Worm (Caenorhabditis elegans) whole organism, young adult: Measurements from ENCODE around the gene polk-1.

Experiments used
- C06A6.2 ChIP-seq: fragments of 200-800 bp; sonication (Bioruptor generic); conservative IDR thresholded peaks from 2 replicates; pipeline ENCODE4 v1.3.6; 2022; ENCODE audit warnings: missing genetic modification characterization, missing compliant biosample characterization
- C17E4.6 ChIP-seq: fragments of 200-800 bp; sonication (Bioruptor generic); IDR thresholded peaks from 2 replicates; pipeline ENCODE4 v1.3.6; 2022; ENCODE audit warnings: missing genetic modification reagents, missing genetic modification characterization, missing compliant biosample characterization
- F22D6.2 ChIP-seq: sonication (generic microtip); optimal IDR thresholded peaks from 2 replicates; lab custom pipeline; 2016; ENCODE audit warnings: mild to moderate bottlenecking, missing genetic modification characterization, missing compliant biosample characterization
- F23B12.7 ChIP-seq: sonication (generic microtip); optimal IDR thresholded peaks from 2 replicates; lab custom pipeline; 2017; ENCODE audit warnings: missing genetic modification characterization, mild to moderate bottlenecking, missing compliant biosample characterization, antibody characterized with exemption, moderate library complexity; ENCODE audit not compliant: insufficient read depth
- F39B2.1 ChIP-seq: fragments of 200-800 bp; sonication (Bioruptor generic); IDR thresholded peaks from 2 replicates; pipeline ENCODE4 v1.3.6; 2022; ENCODE audit warnings: missing genetic modification reagents, missing genetic modification characterization, missing compliant biosample characterization
- F49E8.2 ChIP-seq: sonication (generic microtip); optimal IDR thresholded peaks from 3 replicates; lab custom pipeline; 2017; ENCODE audit warnings: missing genetic modification characterization, mild to moderate bottlenecking, missing compliant biosample characterization, antibody characterized with exemption, moderate library complexity; ENCODE audit not compliant: insufficient read depth
- F52B5.7 ChIP-seq: sonication (generic microtip); optimal IDR thresholded peaks from 2 replicates; lab custom pipeline; 2016; ENCODE audit warnings: mild to moderate bottlenecking, missing genetic modification characterization, missing compliant biosample characterization
- F55B11.4 ChIP-seq: sonication (generic microtip); optimal IDR thresholded peaks from 2 replicates; lab custom pipeline; 2016; ENCODE audit warnings: missing compliant biosample characterization, missing genetic modification characterization, borderline replicate concordance; ENCODE audit not compliant: insufficient read depth
- F57A8.1 ChIP-seq: fragments of 200-800 bp; sonication (Bioruptor generic); optimal IDR thresholded peaks from 2 replicates; lab custom pipeline; 2018; ENCODE audit warnings: mild to moderate bottlenecking, missing genetic modification characterization, moderate library complexity, missing compliant biosample characterization
- F57C9.4 ChIP-seq: sonication (generic microtip); optimal IDR thresholded peaks from 2 replicates; lab custom pipeline; 2017; ENCODE audit warnings: mild to moderate bottlenecking, missing genetic modification characterization, missing compliant biosample characterization
- K11D2.4 ChIP-seq: fragments of 200-800 bp; sonication (Bioruptor generic); IDR thresholded peaks from 2 replicates; pipeline ENCODE4 v1.3.6; 2022; ENCODE audit warnings: missing genetic modification reagents, missing genetic modification characterization, missing compliant biosample characterization
- K12H6.12 ChIP-seq: fragments of 200-800 bp; sonication (Bioruptor generic); optimal IDR thresholded peaks from 2 replicates; lab custom pipeline; 2018; ENCODE audit warnings: mild to moderate bottlenecking, missing genetic modification characterization, missing compliant biosample characterization
- Y67H2A.10 ChIP-seq: fragments of 200-800 bp; sonication (Bioruptor generic); conservative IDR thresholded peaks from 2 replicates; pipeline ENCODE4 v1.3.6; 2022; ENCODE audit warnings: missing genetic modification reagents, missing genetic modification characterization, missing compliant biosample characterization
- Y95B8A.8 ChIP-seq: fragments of 200-800 bp; sonication (Bioruptor generic); IDR thresholded peaks from 2 replicates; pipeline ENCODE4 v1.3.6; 2022; ENCODE audit warnings: missing genetic modification reagents, missing genetic modification characterization, missing compliant biosample characterization
- ZK185.1 ChIP-seq: sonication (generic microtip); optimal IDR thresholded peaks from 2 replicates; lab custom pipeline; 2016; ENCODE audit warnings: mild to moderate bottlenecking, missing genetic modification characterization, missing compliant biosample characterization; ENCODE audit not compliant: poor library complexity, severe bottlenecking
- ama-1 ChIP-seq, 3 experiments: fragments of 150-350 bp in 1 of 3; sonication (generic microtip) in 2 of 3; optimal IDR thresholded peaks; 2 replicates each; lab custom pipeline; 2014 to 2018; ENCODE audit warnings: missing biosample characterization in 2 of 3, missing genetic modification characterization in 2 of 3, missing genetic modification reagents in 2 of 3
- atf-7 ChIP-seq: sonication (generic microtip); optimal IDR thresholded peaks from 2 replicates; lab custom pipeline; 2017; ENCODE audit warnings: mild to moderate bottlenecking, missing genetic modification characterization, missing compliant biosample characterization
- attf-3 ChIP-seq: fragments of 200-800 bp; sonication (Bioruptor generic); conservative IDR thresholded peaks from 2 replicates; pipeline ENCODE4 v1.3.6; 2022; ENCODE audit warnings: missing genetic modification reagents, missing genetic modification characterization, missing compliant biosample characterization
- attf-6 ChIP-seq: fragments of 200-800 bp; sonication (Bioruptor generic); IDR thresholded peaks from 2 replicates; pipeline ENCODE4 v1.3.6; 2022; ENCODE audit warnings: missing genetic modification reagents, missing genetic modification characterization, missing compliant biosample characterization
- bed-2 ChIP-seq: fragments of 200-800 bp; sonication (Bioruptor generic); IDR thresholded peaks from 2 replicates; pipeline ENCODE4 v1.3.6; 2022; ENCODE audit warnings: missing genetic modification reagents, missing genetic modification characterization, missing compliant biosample characterization
- ceh-58 ChIP-seq: fragments of 200-800 bp; sonication (Bioruptor generic); IDR thresholded peaks from 2 replicates; pipeline ENCODE4 v1.3.6; 2022; ENCODE audit warnings: missing genetic modification characterization, missing compliant biosample characterization
- ceh-91 ChIP-seq: fragments of 200-800 bp; sonication (Bioruptor generic); IDR thresholded peaks from 2 replicates; pipeline ENCODE4 v1.3.6; 2022; ENCODE audit warnings: missing genetic modification reagents, missing genetic modification characterization, missing compliant biosample characterization
- die-1 ChIP-seq: sonication (generic microtip); optimal IDR thresholded peaks from 2 replicates; lab custom pipeline; 2016; ENCODE audit warnings: missing genotype, mild to moderate bottlenecking, missing genetic modification characterization, missing compliant biosample characterization
- dpl-1 ChIP-seq: fragments of 150-350 bp; optimal IDR thresholded peaks from 2 replicates; lab custom pipeline; 2014; ENCODE audit warnings: missing biosample characterization, missing genetic modification reagents, missing genetic modification characterization
- egl-44 ChIP-seq: fragments of 200-800 bp; sonication (Bioruptor generic); IDR thresholded peaks from 2 replicates; pipeline ENCODE4 v1.3.6; 2022; ENCODE audit warnings: missing genetic modification reagents, missing genetic modification characterization, missing compliant biosample characterization
- ekl-4 ChIP-seq: fragments of 200-800 bp; sonication (Bioruptor generic); IDR thresholded peaks from 2 replicates; pipeline ENCODE4 v1.3.6; 2022; ENCODE audit warnings: missing genetic modification reagents, missing genetic modification characterization, missing compliant biosample characterization
- fkh-3 ChIP-seq: sonication (generic microtip); optimal IDR thresholded peaks from 2 replicates; lab custom pipeline; 2016; ENCODE audit warnings: mild to moderate bottlenecking, missing genetic modification characterization, missing compliant biosample characterization
- him-1 ChIP-seq: sonication (generic microtip); optimal IDR thresholded peaks from 2 replicates; lab custom pipeline; 2016; ENCODE audit warnings: missing genotype, missing genetic modification reagents, missing genetic modification characterization, missing compliant biosample characterization
- hlh-12 ChIP-seq: sonication (generic microtip); optimal IDR thresholded peaks from 2 replicates; lab custom pipeline; 2016; ENCODE audit warnings: missing genetic modification characterization, missing compliant biosample characterization
- madf-3 ChIP-seq: fragments of 200-800 bp; sonication (Bioruptor generic); IDR thresholded peaks from 2 replicates; pipeline ENCODE4 v1.3.6; 2022; ENCODE audit warnings: missing genetic modification reagents, missing genetic modification characterization, missing compliant biosample characterization
- madf-6 ChIP-seq: fragments of 200-800 bp; sonication (Bioruptor generic); IDR thresholded peaks from 2 replicates; pipeline ENCODE4 v1.3.6; 2022; ENCODE audit warnings: missing genetic modification reagents, missing genetic modification characterization, missing compliant biosample characterization
- mel-28 ChIP-seq: sonication (generic microtip); optimal IDR thresholded peaks from 2 replicates; lab custom pipeline; 2016; ENCODE audit warnings: borderline replicate concordance, mild to moderate bottlenecking, missing genetic modification characterization, missing compliant biosample characterization
- nfyb-1 ChIP-seq: fragments of 200-800 bp; sonication (Bioruptor generic); IDR thresholded peaks from 2 replicates; pipeline ENCODE4 v1.3.6; 2022; ENCODE audit warnings: missing genetic modification reagents, missing genetic modification characterization, missing compliant biosample characterization
- nhr-90 ChIP-seq: sonication (generic microtip); optimal IDR thresholded peaks from 2 replicates; lab custom pipeline; 2016; ENCODE audit warnings: missing genotype, mild to moderate bottlenecking, missing genetic modification characterization, missing compliant biosample characterization
- rec-8 ChIP-seq, 2 experiments: sonication (generic microtip); optimal IDR thresholded peaks; 2 replicates each; lab custom pipeline; 2016; ENCODE audit warnings: mild to moderate bottlenecking in 2 of 2, missing genetic modification characterization in 2 of 2, missing genetic modification reagents in 2 of 2, missing genotype in 2 of 2, missing biosample characterization in 1 of 2, missing compliant biosample characterization in 1 of 2, moderate library complexity in 1 of 2
- sea-2 ChIP-seq: fragments of 200-800 bp; sonication (Bioruptor generic); IDR thresholded peaks from 2 replicates; pipeline ENCODE4 v1.3.6; 2022; ENCODE audit warnings: missing genetic modification characterization, missing compliant biosample characterization
- snpc-1.1 ChIP-seq: sonication (generic microtip); optimal IDR thresholded peaks from 2 replicates; lab custom pipeline; 2017; ENCODE audit warnings: missing genetic modification characterization, mild to moderate bottlenecking, missing compliant biosample characterization, antibody characterized with exemption, moderate library complexity, missing genotype, missing genetic modification reagents; ENCODE audit not compliant: insufficient read depth
- somi-1 ChIP-seq: fragments of 200-800 bp; sonication (Bioruptor generic); optimal IDR thresholded peaks from 2 replicates; lab custom pipeline; 2018; ENCODE audit warnings: mild to moderate bottlenecking, missing genetic modification characterization, missing compliant biosample characterization
- tbp1 ChIP-seq: fragments of 200-800 bp; sonication (Bioruptor generic); optimal IDR thresholded peaks from 2 replicates; lab custom pipeline; 2018; ENCODE audit warnings: mild to moderate bottlenecking, missing genetic modification characterization, missing compliant biosample characterization
- unc-62 ChIP-seq: fragments of 150-350 bp; optimal IDR thresholded peaks from 2 replicates; lab custom pipeline; 2014; ENCODE audit warnings: missing biosample characterization, missing genetic modification reagents, missing genetic modification characterization
- ztf-25 ChIP-seq: fragments of 200-800 bp; sonication (Bioruptor generic); IDR thresholded peaks from 2 replicates; pipeline ENCODE4 v1.3.6; 2022; ENCODE audit warnings: missing genetic modification reagents, missing genetic modification characterization, missing compliant biosample characterization
- ztf-26 ChIP-seq: sonication (generic microtip); optimal IDR thresholded peaks from 2 replicates; lab custom pipeline; 2017; ENCODE audit warnings: missing genetic modification characterization, missing compliant biosample characterization
- ztf-3 ChIP-seq: fragments of 200-800 bp; sonication (Bioruptor generic); optimal IDR thresholded peaks from 2 replicates; lab custom pipeline; 2018; ENCODE audit warnings: mild to moderate bottlenecking, missing genetic modification characterization, missing compliant biosample characterization

Gene polk-1

DNA sequence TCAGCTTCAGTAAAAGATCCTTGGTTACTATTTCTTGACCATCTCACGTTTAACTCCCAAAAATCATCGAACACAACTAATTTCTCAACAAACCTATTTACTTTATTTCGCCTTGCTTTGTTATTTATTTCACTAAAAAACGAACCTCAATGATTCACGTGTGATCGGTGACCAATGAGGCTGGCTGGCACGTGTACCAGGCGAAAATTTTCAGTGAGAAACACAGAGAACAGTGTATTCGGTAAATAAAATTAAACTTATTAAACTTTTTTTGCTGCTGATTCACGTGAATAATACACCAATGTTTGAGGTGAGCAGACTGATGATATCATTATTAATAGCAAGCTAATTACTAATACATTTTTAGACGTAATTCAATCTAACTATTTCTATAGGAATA is 27.0 kb upstream of the polk-1 start:
- TF ChIP-seq tbp1 (GFP tag; lab: Kevin White, UChicago) (no peak), ztf-25 (no peak), ztf-26 (tag; lab: Kevin White, UChicago) (peak; percentile 14), F39B2.1 (GFP tag; lab: Robert Waterston, UW) (no peak), madf-3 (GFP tag; lab: Robert Waterston, UW) (no peak)

DNA sequence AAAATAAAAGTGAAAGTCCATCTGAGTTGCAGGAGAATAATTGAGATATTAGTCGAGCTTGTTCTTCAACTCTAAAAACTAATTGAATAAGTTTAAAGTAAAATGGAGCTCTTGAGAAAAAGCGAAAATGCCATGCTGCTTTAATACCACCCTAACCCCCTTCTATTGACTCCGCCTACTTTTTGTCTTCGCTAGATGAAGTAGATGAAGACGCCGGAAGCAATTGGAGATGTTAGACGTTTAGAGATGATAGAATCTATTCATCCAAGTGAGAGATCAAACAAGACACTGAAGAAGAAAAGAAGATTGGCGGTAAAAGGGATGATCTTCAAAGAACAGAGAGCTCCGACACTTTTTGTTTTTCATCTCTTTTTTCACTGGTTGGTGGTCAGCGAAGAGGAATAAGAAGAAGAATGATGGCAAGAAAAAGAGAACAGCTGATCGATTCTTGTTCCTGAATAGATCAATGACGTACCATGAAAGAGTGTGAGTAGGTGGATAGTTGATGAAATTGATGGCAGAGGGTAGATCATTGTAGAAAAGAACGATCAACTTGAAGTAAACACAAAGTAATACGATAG is 26.1 kb upstream of the polk-1 start:
- TF ChIP-seq somi-1 (GFP tag; lab: Kevin White, UChicago) (peak; percentile 33), dpl-1 (GFP tag; lab: Kevin White, UChicago) (no peak)

DNA sequence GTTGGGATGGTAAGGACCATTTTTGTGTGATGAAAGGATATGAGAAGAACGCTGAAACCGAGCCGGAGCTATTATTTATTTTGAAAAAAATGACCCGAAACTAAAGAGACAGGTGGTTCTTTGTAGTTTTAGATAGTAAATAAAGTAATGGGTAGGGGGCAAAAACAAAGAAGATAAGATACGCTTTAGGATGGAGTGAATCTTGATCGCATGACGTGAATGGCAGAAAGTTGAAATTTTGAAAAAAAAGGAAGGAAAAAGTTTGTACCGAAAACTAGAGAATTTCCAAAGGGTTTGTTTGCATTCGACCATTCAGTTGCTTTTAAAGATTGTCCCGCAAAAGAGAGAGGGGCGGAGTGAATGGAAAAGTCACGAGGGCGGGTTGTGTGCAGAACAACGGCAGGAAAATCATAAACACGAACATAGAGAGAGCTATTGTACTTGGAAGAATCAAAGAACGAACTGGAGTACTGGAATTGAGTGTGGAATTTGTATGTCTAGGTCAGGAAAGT is 25.5 kb upstream of the polk-1 start, which contains the start of gene F22B7.9:
F22B7.9 (minus strand) TSS at position 51 of the 512 bp plus-strand sequence.
- TF ChIP-seq F49E8.2 (tag; lab: Kevin White, UChicago) = no peak
- TF ChIP-seq dpl-1 (GFP tag; lab: Kevin White, UChicago) = no peak
- TF ChIP-seq egl-44 = no peak
- no peak for TF ChIP-seq F55B11.4 (tag; lab: Kevin White, UChicago)
- no peak for TF ChIP-seq atf-7
- no peak for TF ChIP-seq Y67H2A.10
- no peak for TF ChIP-seq somi-1 (GFP tag; lab: Kevin White, UChicago)
- no peak for TF ChIP-seq nfyb-1
- no peak for TF ChIP-seq ZK185.1 (tag; lab: Kevin White, UChicago)
- TF ChIP-seq K11D2.4 (GFP tag; lab: Robert Waterston, UW) = 0 out of 2 replicates have a peak, but pooled peaks have one; percentile 23
- no peak for TF ChIP-seq him-1 (tag; lab: Kevin White, UChicago)
- no peak for TF ChIP-seq die-1 (tag; lab: Kevin White, UChicago)
- TF ChIP-seq C17E4.6 = no peak
- TF ChIP-seq K12H6.12 (tag; lab: Kevin White, UChicago) = peak; percentile 23
- TF ChIP-seq attf-3 (GFP tag; lab: Robert Waterston, UW) = 0 out of 2 replicates have a peak, but pooled peaks have one; percentile 12
- no peak for TF ChIP-seq madf-6
- TF ChIP-seq bed-2 (GFP tag; lab: Robert Waterston, UW) = no peak
- no peak for TF ChIP-seq snpc-1.1
- no peak for TF ChIP-seq F22D6.2 (tag; lab: Kevin White, UChicago)
- TF ChIP-seq F52B5.7 (tag; lab: Kevin White, UChicago) = no peak
- TF ChIP-seq rec-8 (tag; optimal IDR thresholded peaks at IDR 0.05; lab: Kevin White, UChicago) = no peak
- peak; percentile 82 for TF ChIP-seq ama-1 (optimal IDR thresholded peaks at IDR 0.05; lab: Kevin White, UChicago)
- TF ChIP-seq ama-1 (GFP tag; optimal IDR thresholded peaks at IDR 0.05; lab: Kevin White, UChicago) = no peak

DNA sequence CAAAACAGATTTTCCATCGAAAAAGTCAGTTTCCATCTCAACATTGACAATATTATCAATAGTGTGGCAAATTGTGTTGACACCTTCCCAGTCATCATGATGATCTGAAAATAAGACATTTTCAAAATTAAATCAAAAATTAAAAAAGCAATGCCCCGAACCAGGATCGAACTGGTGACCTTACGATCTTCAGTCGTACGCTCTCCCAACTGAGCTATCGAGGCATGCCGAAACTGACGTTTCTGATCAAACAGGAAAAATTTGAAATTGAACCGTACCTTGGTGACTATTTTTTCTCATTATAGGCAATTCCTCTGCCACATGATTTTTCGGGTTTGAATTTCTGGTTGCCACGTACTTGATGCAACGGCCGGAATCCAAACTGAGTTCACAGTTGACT is 25.1 kb upstream of the polk-1 start:
- TF ChIP-seq fkh-3 (tag; lab: Kevin White, UChicago) (no peak), C06A6.2 (GFP tag; lab: Robert Waterston, UW) (no peak), ztf-3 (GFP tag; lab: Kevin White, UChicago) (no peak), unc-62 (no peak), ekl-4 (GFP tag; lab: Robert Waterston, UW) (no peak), sea-2 (GFP tag; lab: Robert Waterston, UW) (no peak), mel-28 (no peak), ceh-58 (GFP tag; lab: Robert Waterston, UW) (no peak), Y95B8A.8 (GFP tag; lab: Robert Waterston, UW) (no peak), F57C9.4 (tag; lab: Kevin White, UChicago) (no peak), hlh-12 (tag; lab: Kevin White, UChicago) (no peak), attf-6 (GFP tag; lab: Robert Waterston, UW) (no peak), egl-44 (no peak), madf-6 (peak; percentile 52), ceh-91 (GFP tag; lab: Robert Waterston, UW) (no peak), nhr-90 (tag; lab: Kevin White, UChicago) (peak; percentile 33), F57A8.1 (no peak), F23B12.7 (peak; percentile 11)
